Worm (Caenorhabditis elegans) whole organism, young adult: ENCODE data around the gene cest-13.

ENCODE experiments used
- F39B2.1 ChIP-seq: fragments of 200-800 bp; sonication (Bioruptor generic); IDR thresholded peaks from 2 replicates; pipeline ENCODE4 v1.3.6; 2022; ENCODE audit warnings: missing genetic modification reagents, missing genetic modification characterization, missing compliant biosample characterization
- ama-1 ChIP-seq, 3 experiments: fragments of 150-350 bp in 1 of 3; sonication (generic microtip) in 2 of 3; optimal IDR thresholded peaks; 2 replicates each; lab custom pipeline; 2014 to 2018; ENCODE audit warnings: missing biosample characterization in 2 of 3, missing genetic modification characterization in 2 of 3, missing genetic modification reagents in 2 of 3
- mcd-1 ChIP-seq: fragments of 200-800 bp; sonication (Bioruptor generic); IDR thresholded peaks from 2 replicates; pipeline ENCODE4 v1.3.6; 2022; ENCODE audit warnings: missing genetic modification reagents, missing genetic modification characterization, missing compliant biosample characterization
- snpc-4 ChIP-seq, 5 experiments: fragments of 150-350 bp in 1 of 5; sonication (generic microtip) in 4 of 5; optimal IDR thresholded peaks; 2 replicates each; lab custom pipeline; 2014 to 2018; ENCODE audit warnings: missing genetic modification characterization in 5 of 5, missing biosample characterization in 3 of 5, antibody characterized with exemption in 2 of 5, mild to moderate bottlenecking in 2 of 5, missing compliant biosample characterization in 2 of 5, missing genotype in 2 of 5, moderate library complexity in 2 of 5, missing genetic modification reagents in 1 of 5
- sptf-2 ChIP-seq: fragments of 200-800 bp; sonication (Bioruptor generic); optimal IDR thresholded peaks from 2 replicates; lab custom pipeline; 2018; ENCODE audit warnings: mild to moderate bottlenecking, missing genetic modification characterization, missing compliant biosample characterization

DNA sequence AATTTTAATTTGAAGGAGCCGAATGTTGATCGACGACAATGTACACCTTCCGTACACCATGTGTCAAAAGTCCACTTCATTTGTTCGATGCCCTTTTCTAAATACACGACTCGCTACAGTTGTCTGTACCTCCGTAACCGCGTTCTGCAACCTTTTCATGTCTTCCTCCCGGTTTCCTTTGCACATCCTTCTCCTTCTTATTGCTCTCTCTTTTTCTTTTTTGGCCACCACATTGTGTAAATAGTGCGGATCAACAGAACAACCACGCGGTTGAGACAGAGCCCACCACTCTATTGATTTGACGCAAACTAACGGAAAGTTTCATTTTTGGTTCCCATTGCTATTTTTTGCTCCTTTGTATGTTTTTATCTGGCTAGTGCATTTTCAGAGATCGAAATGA lies 16.7 kb upstream of the cest-13 start:
- TF ChIP-seq F39B2.1 (GFP tag; lab: Robert Waterston, UW) (no peak), sptf-2 (no peak), ama-1 (optimal IDR thresholded peaks at IDR 0.05; lab: Kevin White, UChicago) (no peak), ama-1 (GFP tag; optimal IDR thresholded peaks at IDR 0.05; lab: Kevin White, UChicago) (no peak), snpc-4 (GFP tag; optimal IDR thresholded peaks at IDR 0.05; lab: Kevin White, UChicago) (no peak), snpc-4 (tag; optimal IDR thresholded peaks at IDR 0.05; lab: Kevin White, UChicago) (no peak), mcd-1 (no peak)
